Worm (Caenorhabditis elegans) whole organism, late embryonic: ENCODE results near the gene C03G6.21.

Experiments
- C38D4.7 ChIP-seq: fragments of 200-800 bp; sonication (Bioruptor generic); optimal IDR thresholded peaks from 2 replicates; lab custom pipeline; 2018; ENCODE audit warnings: mild to moderate bottlenecking, missing genetic modification characterization, moderate library complexity, missing compliant biosample characterization
- ahr-1 ChIP-seq: sonication (generic microtip); optimal IDR thresholded peaks from 2 replicates; lab custom pipeline; 2016; ENCODE audit warnings: missing genetic modification characterization, missing compliant biosample characterization
- ama-1 ChIP-seq: fragments of 150-350 bp; optimal IDR thresholded peaks from 2 replicates; lab custom pipeline; 2014
- elt-2 ChIP-seq: sonication (generic microtip); optimal IDR thresholded peaks from 2 replicates; lab custom pipeline; 2016; ENCODE audit warnings: missing genetic modification reagents, missing genetic modification characterization, missing compliant biosample characterization
- elt-4 ChIP-seq: sonication (generic microtip); optimal IDR thresholded peaks from 2 replicates; lab custom pipeline; 2016; ENCODE audit warnings: missing genetic modification characterization, missing compliant biosample characterization
- fkh-10 ChIP-seq: fragments of 150-350 bp; optimal IDR thresholded peaks from 2 replicates; lab custom pipeline; 2014; ENCODE audit warnings: missing biosample characterization, missing genetic modification reagents, missing genetic modification characterization
- odd-2 ChIP-seq: sonication (generic microtip); optimal IDR thresholded peaks from 2 replicates; lab custom pipeline; 2017; ENCODE audit warnings: antibody characterized with exemption, mild to moderate bottlenecking, missing genetic modification characterization, missing compliant biosample characterization
- pha-4 ChIP-seq: fragments of 150-350 bp; optimal IDR thresholded peaks from 2 replicates; lab custom pipeline; 2018; ENCODE audit warnings: missing biosample characterization, missing genetic modification reagents, missing genetic modification characterization
- rnt-1 ChIP-seq: sonication (generic microtip); optimal IDR thresholded peaks from 2 replicates; lab custom pipeline; 2016; ENCODE audit warnings: missing genetic modification characterization, missing compliant biosample characterization
- tbx-2 ChIP-seq: sonication (generic microtip); optimal IDR thresholded peaks from 2 replicates; lab custom pipeline; 2016; ENCODE audit warnings: missing genetic modification characterization, missing compliant biosample characterization
- ttx-3 ChIP-seq: sonication (generic microtip); optimal IDR thresholded peaks from 2 replicates; lab custom pipeline; 2016; ENCODE audit warnings: missing genetic modification reagents, missing genetic modification characterization, missing compliant biosample characterization
- unc-86 ChIP-seq: sonication (generic microtip); optimal IDR thresholded peaks from 2 replicates; lab custom pipeline; 2016; ENCODE audit warnings: missing genetic modification characterization, missing compliant biosample characterization

- TF ChIP-seq ttx-3 (no peak), unc-86 (tag; lab: Kevin White, UChicago) (no peak), pha-4 (tag; lab: Kevin White, UChicago) (no peak), elt-2 (no peak), odd-2 (tag; lab: Kevin White, UChicago) (no peak), ama-1 (lab: Kevin White, UChicago) (no peak), rnt-1 (tag; lab: Kevin White, UChicago) (no peak), C38D4.7 (GFP tag; lab: Kevin White, UChicago) (no peak), tbx-2 (no peak), elt-4 (no peak), ahr-1 (no peak), fkh-10 (no peak)
These were observed 16.8 kb downstream of the C03G6.21 start, which contains the start of gene srh-187 for ce11 chrV:7339831-7340230.
